Worm (Caenorhabditis elegans) whole organism, L4 larva: ENCODE data around the gene T20D3.6.

Experiments
- ZK546.5 ChIP-seq, 2 experiments: sonication (generic microtip); optimal IDR thresholded peaks; 2 replicates each; lab custom pipeline; 2017; ENCODE audit warnings: missing biosample characterization in 2 of 2, missing genetic modification characterization in 2 of 2
- aly-2 ChIP-seq: sonication (generic microtip); optimal IDR thresholded peaks from 2 replicates; lab custom pipeline; 2018; ENCODE audit warnings: missing biosample characterization, missing genetic modification characterization
- ceh-32 ChIP-seq: sonication (generic microtip); optimal IDR thresholded peaks from 2 replicates; lab custom pipeline; 2016; ENCODE audit warnings: mild to moderate bottlenecking, missing genetic modification characterization, missing compliant biosample characterization; ENCODE audit not compliant: poor library complexity
- egl-27 ChIP-seq: sonication (generic microtip); optimal IDR thresholded peaks from 3 replicates; lab custom pipeline; 2017; ENCODE audit warnings: missing biosample characterization, missing genetic modification reagents, missing genetic modification characterization
- fkh-10 ChIP-seq: fragments of 150-350 bp; optimal IDR thresholded peaks from 2 replicates; lab custom pipeline; 2014; ENCODE audit warnings: missing biosample characterization, missing genetic modification reagents, missing genetic modification characterization
- lsy-2 ChIP-seq, 2 experiments: fragments of 150-350 bp in 1 of 2; sonication (generic microtip) in 1 of 2; optimal IDR thresholded peaks; 2 replicates each; lab custom pipeline; 2014 to 2017; ENCODE audit warnings: missing biosample characterization in 2 of 2, missing genetic modification characterization in 2 of 2
- snpc-4 ChIP-seq: fragments of 150-350 bp; optimal IDR thresholded peaks from 2 replicates; lab custom pipeline; 2014; ENCODE audit warnings: missing biosample characterization, missing genetic modification characterization
- unc-39 ChIP-seq: sonication (generic microtip); optimal IDR thresholded peaks from 2 replicates; lab custom pipeline; 2017; ENCODE audit warnings: missing biosample characterization, missing genetic modification characterization
- ztf-11 ChIP-seq: fragments of 150-350 bp; optimal IDR thresholded peaks from 2 replicates; lab custom pipeline; 2014; ENCODE audit warnings: missing biosample characterization, missing genetic modification characterization

DNA sequence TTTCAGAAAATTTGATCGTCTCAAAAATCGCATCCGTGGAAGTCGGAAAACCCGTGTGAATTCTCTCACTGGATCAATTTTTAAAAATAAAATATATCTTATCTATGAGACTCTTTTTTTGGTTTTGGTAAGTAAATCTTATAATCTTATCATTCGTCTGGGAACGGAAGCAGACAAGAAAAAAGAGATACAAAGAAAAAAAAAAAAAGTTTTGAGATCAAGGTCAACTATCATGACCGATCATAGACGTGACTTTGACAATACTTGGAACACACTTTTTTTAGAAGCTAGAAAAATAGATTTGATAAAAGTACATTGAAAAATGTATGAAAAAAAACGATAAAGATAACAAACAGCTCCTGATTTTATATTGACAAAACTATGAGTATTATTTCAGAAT is 37.4 kb upstream of the T20D3.6 start:
- TF ChIP-seq aly-2 (tag; lab: Kevin White, UChicago), result no peak
- TF ChIP-seq lsy-2 (tag; optimal IDR thresholded peaks at IDR 0.05; lab: Kevin White, UChicago), result peak in 1 of 2 experiments; percentile 31
- TF ChIP-seq unc-39 (tag; lab: Kevin White, UChicago), result no peak
- no peak for TF ChIP-seq ztf-11 (tag; lab: Kevin White, UChicago)
- no peak for TF ChIP-seq egl-27 (tag; lab: Kevin White, UChicago)
- TF ChIP-seq fkh-10 (GFP tag; lab: Kevin White, UChicago), result no peak
- TF ChIP-seq snpc-4, result no peak
- no peak for TF ChIP-seq ZK546.5 (tag; optimal IDR thresholded peaks at IDR 0.05; lab: Kevin White, UChicago)
- TF ChIP-seq ceh-32 (tag; lab: Kevin White, UChicago), result no peak
